Fruit fly (Drosophila melanogaster): ENCODE results near the gene CG17778.

- TF ChIP-seq CTCF (optimal IDR thresholded peaks at IDR 0.05) (no peak), CG8478 (optimal IDR thresholded peaks at IDR 0.05) (no peak)
Observed at dm6 chrX:493445-494190, 796 bp upstream of the CG17778 start, which contains the start of gene CG17896.
